Fruit fly (Drosophila melanogaster): ENCODE data around the gene CG43965.

Gene CG43965

dm6 chr3L:8719990-8720559 is 5.5 kb downstream of the CG43965 start, which contains the start of gene SrpRbeta (continued):
- peak; percentile 23 for TF ChIP-seq Antp (GFP tag; optimal IDR thresholded peaks at IDR 0.05)
- 0 out of 3 replicates have a peak, but pooled peaks have one; percentile 5 for TF ChIP-seq ken (GFP tag; IDR thresholded peaks at IDR 0.05)
- TF ChIP-seq CG1024 (GFP tag; IDR thresholded peaks at IDR 0.05): no peak
- TF ChIP-seq Atf6 (GFP tag; IDR thresholded peaks at IDR 0.05): no peak
- no peak for TF ChIP-seq CG1233 (GFP tag; optimal IDR thresholded peaks at IDR 0.05)
- TF ChIP-seq BtbVII (GFP tag; optimal IDR thresholded peaks at IDR 0.05): no peak
- no peak for TF ChIP-seq Gsc (GFP tag; IDR thresholded peaks at IDR 0.05)
- peak in 1 of 2 experiments; percentile 48 for TF ChIP-seq Pdp1 (GFP tag; optimal IDR thresholded peaks at IDR 0.05)
- peak; percentile 17; the same call in 1 of the 2 replicates for TF ChIP-seq CG11247 (GFP tag; IDR thresholded peaks at IDR 0.05)
- peak; percentile 34 for TF ChIP-seq CG12769 (tag; optimal IDR thresholded peaks at IDR 0.05)
- TF ChIP-seq Asciz (GFP tag; optimal IDR thresholded peaks at IDR 0.05): no peak
- no peak for TF ChIP-seq sens-2 (GFP tag; IDR thresholded peaks at IDR 0.05)
- no peak for TF ChIP-seq croc (GFP tag; conservative IDR thresholded peaks at IDR 0.05)
- TF ChIP-seq CG17568 (GFP tag; optimal IDR thresholded peaks at IDR 0.05): no peak
- TF ChIP-seq NC2β (GFP tag; optimal IDR thresholded peaks at IDR 0.05): peak; percentile 29
- TF ChIP-seq fd102C (GFP tag; optimal IDR thresholded peaks at IDR 0.05): no peak
- TF ChIP-seq CG11398 (GFP tag; optimal IDR thresholded peaks at IDR 0.05): no peak
- no peak for TF ChIP-seq Mes4 (GFP tag; optimal IDR thresholded peaks at IDR 0.05)
- no peak for TF ChIP-seq stc (GFP tag; IDR thresholded peaks at IDR 0.05)
- no peak for TF ChIP-seq lov (optimal IDR thresholded peaks at IDR 0.05)
- TF ChIP-seq lov (GFP tag; IDR thresholded peaks at IDR 0.05): no peak
- TF ChIP-seq her (GFP tag; optimal IDR thresholded peaks at IDR 0.05): peak; percentile 47
- peak; percentile 47 for TF ChIP-seq vfl (GFP tag; optimal IDR thresholded peaks at IDR 0.05)
- TF ChIP-seq Hr39 (optimal IDR thresholded peaks at IDR 0.05): no peak
- TF ChIP-seq fu2 (GFP tag; optimal IDR thresholded peaks at IDR 0.05): peak; percentile 43
- TF ChIP-seq da (GFP tag; optimal IDR thresholded peaks at IDR 0.05): no peak
- no peak for TF ChIP-seq aop (GFP tag; IDR thresholded peaks at IDR 0.05)
- peak; percentile 15 for TF ChIP-seq BEAF-32 (GFP tag; optimal IDR thresholded peaks at IDR 0.05)
- TF ChIP-seq org-1 (GFP tag; optimal IDR thresholded peaks at IDR 0.05): peak; percentile 24
- no peak for TF ChIP-seq Vsx1 (GFP tag; optimal IDR thresholded peaks at IDR 0.05)
- no peak for TF ChIP-seq CG8290 (GFP tag; optimal IDR thresholded peaks at IDR 0.05)
- TF ChIP-seq CG8290 (tag; optimal IDR thresholded peaks at IDR 0.05): peak in 1 of 2 experiments; percentile 75
- no peak for TF ChIP-seq CG3281 (GFP tag; optimal IDR thresholded peaks at IDR 0.05)
- TF ChIP-seq fd3F (GFP tag; optimal IDR thresholded peaks at IDR 0.05): no peak
- TF ChIP-seq gsb (GFP tag; IDR thresholded peaks at IDR 0.05): no peak
- peak; percentile 26 for TF ChIP-seq Hmr (GFP tag; optimal IDR thresholded peaks at IDR 0.05)
- peak; percentile 47 for TF ChIP-seq CG2116 (GFP tag; optimal IDR thresholded peaks at IDR 0.05)
- no peak for TF ChIP-seq Atf3 (GFP tag; optimal IDR thresholded peaks at IDR 0.05)
- 0 out of 2 replicates have a peak, but pooled peaks have one; percentile 11 for TF ChIP-seq CG13287 (GFP tag; IDR thresholded peaks at IDR 0.05; ENCODE audit: partially characterized antibody)
- peak; percentile 21; the same call in 1 of the 3 replicates for TF ChIP-seq CG34224 (GFP tag; IDR thresholded peaks at IDR 0.05; ENCODE audit: partially characterized antibody)
- TF ChIP-seq CG16813 (GFP tag; IDR thresholded peaks at IDR 0.05; ENCODE audit: partially characterized antibody): no peak
- peak; percentile 22 for TF ChIP-seq CG4617 (GFP tag; optimal IDR thresholded peaks at IDR 0.05; ENCODE audit: borderline replicate concordance)
- TF ChIP-seq Fer1 (GFP tag; optimal IDR thresholded peaks at IDR 0.05): peak; percentile 19
- 0 out of 3 replicates have a peak, but pooled peaks have one; percentile 52 for TF ChIP-seq so (GFP tag; IDR thresholded peaks at IDR 0.05)
- no peak for TF ChIP-seq Scr (GFP tag; IDR thresholded peaks at IDR 0.05; ENCODE audit: partially characterized antibody)
- peak; percentile 43 for TF ChIP-seq ERR (GFP tag; optimal IDR thresholded peaks at IDR 0.05)
- TF ChIP-seq Drgx (GFP tag; IDR thresholded peaks at IDR 0.05): no peak
- peak; percentile 27; the same call in 1 of the 2 replicates for TF ChIP-seq ara (GFP tag; IDR thresholded peaks at IDR 0.05)
- no peak for TF ChIP-seq twi (tag; optimal IDR thresholded peaks at IDR 0.05)
- TF ChIP-seq CG11723 (GFP tag; optimal IDR thresholded peaks at IDR 0.05): no peak
- peak; percentile 14 for TF ChIP-seq shn (GFP tag; optimal IDR thresholded peaks at IDR 0.05)
